Fruit fly (Drosophila melanogaster) whole organism, embryonic: ENCODE data around the gene scramb2.

Experiments used
- Abd-B ChIP-seq: fragments of 200-800 bp; sonication (Bioruptor generic); optimal IDR thresholded peaks from 2 replicates; lab custom pipeline; 2018; ENCODE audit warnings: missing biosample characterization, mild to moderate bottlenecking, missing genetic modification characterization, moderate library complexity
- Awh ChIP-seq: fragments of 200-800 bp; sonication (Bioruptor generic); IDR thresholded peaks from 2 replicates; pipeline ENCODE4, ENCODE4 v1.3.6; 2022; ENCODE audit warnings: missing biosample characterization, missing genetic modification characterization
- Bdp1 ChIP-seq: fragments of 200-800 bp; sonication (Bioruptor generic); optimal IDR thresholded peaks from 3 replicates; lab custom pipeline; 2016; ENCODE audit warnings: missing biosample characterization, missing genetic modification characterization
- CG10267 ChIP-seq: fragments of 200-800 bp; sonication (Bioruptor generic); optimal IDR thresholded peaks from 2 replicates; lab custom pipeline; 2018; ENCODE audit warnings: missing biosample characterization, mild to moderate bottlenecking, missing genetic modification characterization, moderate library complexity
- CG10366 ChIP-seq: fragments of 200-800 bp; sonication (Bioruptor generic); IDR thresholded peaks from 2 replicates; pipeline ENCODE4 v1.3.6; 2022; ENCODE audit warnings: missing biosample characterization, missing genetic modification characterization
- CG11398 ChIP-seq: fragments of 200-800 bp; sonication (Bioruptor generic); optimal IDR thresholded peaks from 2 replicates; lab custom pipeline; 2016; ENCODE audit warnings: missing biosample characterization, missing genetic modification characterization
- CG12744 ChIP-seq: fragments of 200-800 bp; sonication (Bioruptor generic); optimal IDR thresholded peaks from 2 replicates; lab custom pipeline; 2016; ENCODE audit warnings: missing biosample characterization, missing genetic modification characterization
- CG12769 ChIP-seq: fragments of 200-800 bp; sonication (Bioruptor generic); optimal IDR thresholded peaks from 2 replicates; lab custom pipeline; 2019; ENCODE audit warnings: missing biosample characterization, mild to moderate bottlenecking, missing genetic modification characterization, moderate library complexity
- CG13123 ChIP-seq: fragments of 200-800 bp; sonication (Bioruptor generic); optimal IDR thresholded peaks from 2 replicates; lab custom pipeline; 2016; ENCODE audit warnings: missing biosample characterization, missing genetic modification characterization
- CG13624 ChIP-seq: fragments of 200-800 bp; sonication (Bioruptor generic); optimal IDR thresholded peaks from 2 replicates; lab custom pipeline; 2016; ENCODE audit warnings: missing biosample characterization, missing genetic modification characterization
- CG14710 ChIP-seq: fragments of 200-800 bp; sonication (Bioruptor generic); optimal IDR thresholded peaks from 3 replicates; lab custom pipeline; 2019; ENCODE audit warnings: missing biosample characterization, mild to moderate bottlenecking, missing genetic modification characterization, moderate library complexity
- CG14860 ChIP-seq: fragments of 200-800 bp; sonication (Bioruptor generic); IDR thresholded peaks from 3 replicates; pipeline ENCODE4 v1.3.6; 2022; ENCODE audit warnings: missing biosample characterization, missing genetic modification characterization; ENCODE audit not compliant: partially characterized antibody
- CG15696 ChIP-seq: fragments of 200-800 bp; sonication (Bioruptor generic); optimal IDR thresholded peaks from 2 replicates; lab custom pipeline; 2019; ENCODE audit warnings: missing biosample characterization, mild to moderate bottlenecking, missing genetic modification characterization, moderate library complexity
- CG16815 ChIP-seq: fragments of 200-800 bp; sonication (Bioruptor generic); optimal IDR thresholded peaks from 3 replicates; lab custom pipeline; 2017; ENCODE audit warnings: missing biosample characterization, mild to moderate bottlenecking, missing genetic modification characterization
- CG17361 ChIP-seq: fragments of 200-800 bp; sonication (Bioruptor generic); IDR thresholded peaks from 3 replicates; pipeline ENCODE4 v1.3.6; 2022; ENCODE audit warnings: missing biosample characterization, missing genetic modification characterization
- CG17385 ChIP-seq: fragments of 200-800 bp; sonication (Bioruptor generic); optimal IDR thresholded peaks from 3 replicates; lab custom pipeline; 2018; ENCODE audit warnings: missing biosample characterization, mild to moderate bottlenecking, missing genetic modification characterization
- CG1792 ChIP-seq: fragments of 200-800 bp; sonication (Bioruptor generic); optimal IDR thresholded peaks from 2 replicates; lab custom pipeline; 2016; ENCODE audit warnings: missing biosample characterization, missing genetic modification characterization
- CG1832 ChIP-seq: fragments of 200-800 bp; sonication (Bioruptor generic); optimal IDR thresholded peaks from 2 replicates; lab custom pipeline; 2017; ENCODE audit warnings: missing biosample characterization, mild to moderate bottlenecking, missing genetic modification characterization, inconsistent platforms
- CG2202 ChIP-seq: fragments of 200-800 bp; sonication (Bioruptor generic); optimal IDR thresholded peaks from 2 replicates; lab custom pipeline; 2018; ENCODE audit warnings: missing biosample characterization, mild to moderate bottlenecking, missing genetic modification characterization
- CG32772 ChIP-seq: fragments of 200-800 bp; sonication (Bioruptor generic); IDR thresholded peaks from 2 replicates; pipeline ENCODE4 v1.3.6; 2022; ENCODE audit warnings: missing biosample characterization, missing genetic modification characterization
- CG4820 ChIP-seq: fragments of 200-800 bp; sonication (Bioruptor generic); optimal IDR thresholded peaks from 3 replicates; lab custom pipeline; 2016; ENCODE audit warnings: missing biosample characterization, missing genetic modification characterization
- CG6654 ChIP-seq: fragments of 200-800 bp; sonication (Bioruptor generic); optimal IDR thresholded peaks from 2 replicates; lab custom pipeline; 2017; ENCODE audit warnings: missing biosample characterization, mild to moderate bottlenecking, missing genetic modification characterization
- CG7372 ChIP-seq: fragments of 200-800 bp; sonication (Bioruptor generic); IDR thresholded peaks from 2 replicates; pipeline ENCODE4 v1.3.6; 2022; ENCODE audit warnings: missing biosample characterization, missing genetic modification characterization
- CG9876 ChIP-seq: fragments of 200-800 bp; sonication (Bioruptor generic); optimal IDR thresholded peaks from 2 replicates; lab custom pipeline; 2016; ENCODE audit warnings: missing biosample characterization, missing genetic modification characterization
- Doc2 ChIP-seq: fragments of 200-800 bp; sonication (Bioruptor generic); IDR thresholded peaks from 2 replicates; pipeline ENCODE4 v1.3.6; 2022; ENCODE audit warnings: missing biosample characterization, missing genetic modification characterization
- Fer2 ChIP-seq: fragments of 200-800 bp; sonication (Bioruptor generic); optimal IDR thresholded peaks from 2 replicates; lab custom pipeline; 2018; ENCODE audit warnings: missing biosample characterization, mild to moderate bottlenecking, missing genetic modification characterization, moderate library complexity
- Fer3 ChIP-seq: fragments of 200-800 bp; sonication (Bioruptor generic); optimal IDR thresholded peaks from 2 replicates; lab custom pipeline; 2018; ENCODE audit warnings: missing biosample characterization, mild to moderate bottlenecking, missing genetic modification characterization, moderate library complexity
- Hr78 ChIP-seq, 2 experiments: fragments of 200-800 bp in 1 of 2; fragments of >200 bp in 1 of 2; sonication (Bioruptor generic) in 1 of 2; optimal IDR thresholded peaks; 2 replicates each; lab custom pipeline; 2017 to 2019; ENCODE audit warnings: missing biosample characterization in 2 of 2, missing genetic modification characterization in 2 of 2, mild to moderate bottlenecking in 1 of 2, moderate library complexity in 1 of 2
- NFAT ChIP-seq: fragments of 200-800 bp; sonication (Bioruptor generic); IDR thresholded peaks from 2 replicates; pipeline ENCODE4 v1.3.6; 2022; ENCODE audit warnings: missing biosample characterization, missing genetic modification characterization
- Nf-YA ChIP-seq: fragments of 200-800 bp; sonication (Bioruptor generic); IDR thresholded peaks from 2 replicates; pipeline ENCODE4 v1.3.6; 2022; ENCODE audit warnings: missing biosample characterization, missing genetic modification characterization
- TFAM ChIP-seq: fragments of 200-800 bp; sonication (Bioruptor generic); optimal IDR thresholded peaks from 2 replicates; lab custom pipeline; 2017; ENCODE audit warnings: missing biosample characterization, missing genetic modification characterization, inconsistent platforms
- ab ChIP-seq: fragments of 200-800 bp; sonication (Bioruptor generic); optimal IDR thresholded peaks from 2 replicates; lab custom pipeline; 2016; ENCODE audit warnings: missing biosample characterization, missing genetic modification characterization
- cas ChIP-seq: fragments of 200-800 bp; sonication (Bioruptor generic); IDR thresholded peaks from 2 replicates; pipeline ENCODE4 v1.3.6; 2022; ENCODE audit warnings: missing biosample characterization, missing genetic modification characterization
- cwo ChIP-seq: fragments of 200-800 bp; sonication (Bioruptor generic); optimal IDR thresholded peaks from 3 replicates; lab custom pipeline; 2017; ENCODE audit warnings: missing biosample characterization, missing genetic modification characterization, mild to moderate bottlenecking, moderate library complexity, missing genetic modification reagents
- dpn ChIP-seq, 2 experiments: fragments of 200-800 bp; sonication (Bioruptor generic); optimal IDR thresholded peaks; 3 replicates each; lab custom pipeline; 2016; ENCODE audit warnings: missing biosample characterization in 2 of 2, missing genetic modification characterization in 2 of 2
- ewg ChIP-seq: fragments of 200-800 bp; sonication (Bioruptor generic); optimal IDR thresholded peaks from 3 replicates; lab custom pipeline; 2017; ENCODE audit warnings: mild to moderate bottlenecking, missing biosample characterization, missing genetic modification reagents, missing genetic modification characterization
- gcm ChIP-seq: fragments of 200-800 bp; sonication (Bioruptor generic); optimal IDR thresholded peaks from 2 replicates; lab custom pipeline; 2019; ENCODE audit warnings: missing biosample characterization, mild to moderate bottlenecking, missing genetic modification characterization, moderate library complexity
- gro ChIP-seq: fragments of 200-800 bp; sonication (Bioruptor generic); optimal IDR thresholded peaks from 2 replicates; lab custom pipeline; 2016; ENCODE audit warnings: missing biosample characterization, missing genetic modification characterization
- gt ChIP-seq: fragments of 200-800 bp; sonication (Bioruptor generic); IDR thresholded peaks from 2 replicates; pipeline ENCODE4 v1.3.6; 2022; ENCODE audit warnings: missing biosample characterization, missing genetic modification characterization
- ham ChIP-seq: fragments of 200-800 bp; sonication (Bioruptor generic); IDR thresholded peaks from 2 replicates; pipeline ENCODE4 v1.3.6; 2022; ENCODE audit warnings: missing biosample characterization, missing genetic modification characterization
- jumu ChIP-seq: fragments of 200-800 bp; sonication (Bioruptor generic); optimal IDR thresholded peaks from 3 replicates; lab custom pipeline; 2016; ENCODE audit warnings: missing biosample characterization, missing genetic modification characterization
- phol ChIP-seq: fragments of 200-800 bp; sonication (Bioruptor generic); optimal IDR thresholded peaks from 3 replicates; lab custom pipeline; 2018; ENCODE audit warnings: missing biosample characterization, mild to moderate bottlenecking, missing genetic modification characterization, moderate library complexity
- run ChIP-seq: fragments of 200-800 bp; sonication (Bioruptor generic); optimal IDR thresholded peaks from 3 replicates; lab custom pipeline; 2018; ENCODE audit warnings: missing biosample characterization, mild to moderate bottlenecking, missing genetic modification characterization
- sd ChIP-seq: fragments of 200-800 bp; sonication (Bioruptor generic); optimal IDR thresholded peaks from 3 replicates; lab custom pipeline; 2018; ENCODE audit warnings: missing biosample characterization, mild to moderate bottlenecking, missing genetic modification characterization, moderate library complexity
- shn ChIP-seq: fragments of 200-800 bp; sonication (Bioruptor generic); optimal IDR thresholded peaks from 3 replicates; lab custom pipeline; 2016; ENCODE audit warnings: missing biosample characterization, missing genetic modification characterization
- sima ChIP-seq: fragments of 200-800 bp; sonication (Bioruptor generic); optimal IDR thresholded peaks from 2 replicates; lab custom pipeline; 2016; ENCODE audit warnings: missing biosample characterization, missing genetic modification characterization
- slou ChIP-seq: fragments of 200-800 bp; sonication (Bioruptor generic); optimal IDR thresholded peaks from 3 replicates; lab custom pipeline; 2016; ENCODE audit warnings: missing biosample characterization, missing genetic modification characterization
- sna ChIP-seq: fragments of 200-800 bp; sonication (Bioruptor generic); IDR thresholded peaks from 2 replicates; pipeline ENCODE4 v1.3.6; 2022; ENCODE audit warnings: missing biosample characterization, missing genetic modification characterization; ENCODE audit not compliant: partially characterized antibody
- twi ChIP-seq: fragments of 200-800 bp; optimal IDR thresholded peaks from 2 replicates; lab custom pipeline; 2019; ENCODE audit warnings: missing biosample characterization, mild to moderate bottlenecking, missing genetic modification characterization, moderate library complexity
- zfh2 ChIP-seq: fragments of 200-800 bp; sonication (Bioruptor generic); optimal IDR thresholded peaks from 2 replicates; lab custom pipeline; 2016; ENCODE audit warnings: missing biosample characterization, missing genetic modification characterization

Gene scramb2

DNA sequence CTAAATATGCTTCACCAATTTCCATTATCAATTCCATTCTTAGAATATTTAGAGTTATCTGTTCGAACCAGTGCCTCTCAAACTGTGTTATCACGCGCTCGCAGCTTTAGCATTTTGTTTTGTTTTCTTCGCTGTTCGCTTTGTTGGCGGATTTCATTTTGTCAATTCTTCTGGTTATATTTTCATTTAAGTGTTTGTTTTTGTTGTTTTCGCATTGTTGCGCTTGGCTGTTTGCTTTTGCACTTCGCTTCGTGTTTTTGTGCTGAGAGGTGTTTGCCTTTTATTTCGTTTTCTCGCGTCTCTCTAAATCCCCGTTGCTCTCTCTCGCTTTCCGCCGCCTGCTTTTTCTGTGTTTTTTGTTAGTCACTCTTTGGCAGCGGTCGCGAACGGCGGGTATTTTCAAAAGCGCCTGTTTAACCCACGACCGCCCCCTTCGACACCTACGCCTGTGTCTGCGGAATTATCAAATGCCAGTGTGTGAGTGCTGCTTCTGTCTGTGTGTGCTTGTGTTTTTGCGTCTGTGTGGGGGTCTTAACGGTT lies 31.0 kb upstream of the scramb2 start (continued):
- TF ChIP-seq CG14860 (GFP tag; lab: Robert Waterston, UW): 0 out of 3 replicates have a peak, but pooled peaks have one; percentile 15
- TF ChIP-seq cwo (GFP tag; lab: Kevin White, UChicago): peak; percentile 72
- no peak for TF ChIP-seq slou
- peak; percentile 71 for TF ChIP-seq NFAT (GFP tag; lab: Robert Waterston, UW)
- TF ChIP-seq dpn (GFP tag; optimal IDR thresholded peaks at IDR 0.05; lab: Kevin White, UChicago): peak in 1 of 2 experiments; percentile 13
- peak; percentile 15 for TF ChIP-seq CG1792 (GFP tag; lab: Kevin White, UChicago)
- TF ChIP-seq Fer3 (tag; lab: Kevin White, UChicago): peak; percentile 50
- TF ChIP-seq run (tag; lab: Kevin White, UChicago): peak; percentile 23
- TF ChIP-seq CG12744 (GFP tag; lab: Kevin White, UChicago): peak; percentile 4
- TF ChIP-seq CG14710 (tag; lab: Kevin White, UChicago): no peak
- peak; percentile 0 for TF ChIP-seq CG9876 (GFP tag; lab: Kevin White, UChicago)
- TF ChIP-seq CG15696 (tag; lab: Kevin White, UChicago): no peak
- no peak for TF ChIP-seq Fer2 (tag; lab: Kevin White, UChicago)
- no peak for TF ChIP-seq CG1832
- TF ChIP-seq zfh2 (GFP tag; lab: Kevin White, UChicago): peak; percentile 36
- TF ChIP-seq CG11398 (GFP tag; lab: Kevin White, UChicago): peak; percentile 51
- no peak for TF ChIP-seq CG7372 (GFP tag; lab: Robert Waterston, UW)
- TF ChIP-seq phol (tag; lab: Kevin White, UChicago): no peak
- TF ChIP-seq CG13624 (GFP tag; lab: Kevin White, UChicago): peak; percentile 23
- peak; percentile 8 for TF ChIP-seq shn (GFP tag; lab: Kevin White, UChicago)
- no peak for TF ChIP-seq CG16815
- peak; percentile 85 for TF ChIP-seq sd (tag; lab: Kevin White, UChicago)
- no peak for TF ChIP-seq CG2202 (tag; lab: Kevin White, UChicago)
- TF ChIP-seq ham: no peak
- TF ChIP-seq gro (GFP tag; lab: Kevin White, UChicago): peak; percentile 70
- TF ChIP-seq CG17361: no peak
- TF ChIP-seq CG10366 (GFP tag; lab: Robert Waterston, UW): 0 out of 2 replicates have a peak, but pooled peaks have one; percentile 27
- TF ChIP-seq Bdp1 (GFP tag; lab: Kevin White, UChicago): no peak
- peak; percentile 87 for TF ChIP-seq CG12769 (tag; lab: Kevin White, UChicago)
- no peak for TF ChIP-seq sima (GFP tag; lab: Kevin White, UChicago)
- peak; percentile 35 for TF ChIP-seq CG17385 (GFP tag; lab: Kevin White, UChicago)
- no peak for TF ChIP-seq jumu
- no peak for TF ChIP-seq ewg (GFP tag; lab: Kevin White, UChicago)
- peak; percentile 95 for TF ChIP-seq CG6654 (GFP tag; lab: Kevin White, UChicago)
- TF ChIP-seq CG10267: no peak
- TF ChIP-seq CG4820 (GFP tag; lab: Kevin White, UChicago): no peak
- TF ChIP-seq gt: no peak
- peak; percentile 73 for TF ChIP-seq Awh (GFP tag; lab: Robert Waterston, UW)
- TF ChIP-seq Hr78 (GFP tag; optimal IDR thresholded peaks at IDR 0.05; lab: Kevin White, UChicago): peak in 1 of 2 experiments; percentile 89
- TF ChIP-seq TFAM: no peak
- no peak for TF ChIP-seq gcm (GFP tag; lab: Kevin White, UChicago)
- peak; percentile 33; the same call in 1 of the 2 replicates for TF ChIP-seq sna (GFP tag; lab: Robert Waterston, UW)
- TF ChIP-seq twi (tag; lab: Kevin White, UChicago): no peak
- no peak for TF ChIP-seq ab (GFP tag; lab: Kevin White, UChicago)
- TF ChIP-seq CG32772 (GFP tag; lab: Robert Waterston, UW): peak; percentile 37; the same call in 1 of the 2 replicates
- TF ChIP-seq Abd-B (GFP tag; lab: Kevin White, UChicago): no peak
- no peak for TF ChIP-seq Doc2
- 0 out of 2 replicates have a peak, but pooled peaks have one; percentile 10 for TF ChIP-seq Nf-YA (GFP tag; lab: Robert Waterston, UW)
- TF ChIP-seq cas (GFP tag; lab: Robert Waterston, UW): no peak
- peak; percentile 12 for TF ChIP-seq CG13123 (GFP tag; lab: Kevin White, UChicago)
